Worm (Caenorhabditis elegans) whole organism, L2 larva: ENCODE data around the gene srlf-1.

Experiments
- C34F6.9 ChIP-seq: fragments of 150-350 bp; optimal IDR thresholded peaks from 2 replicates; lab custom pipeline; 2014; ENCODE audit warnings: missing biosample characterization, missing genetic modification characterization
- F13H6.1 ChIP-seq: sonication (generic microtip); optimal IDR thresholded peaks from 2 replicates; lab custom pipeline; 2016; ENCODE audit warnings: missing genetic modification characterization, missing compliant biosample characterization
- R02D3.7 ChIP-seq: fragments of 150-350 bp; optimal IDR thresholded peaks from 2 replicates; lab custom pipeline; 2014; ENCODE audit warnings: missing biosample characterization, missing genetic modification characterization
- Y55F3AM.14 ChIP-seq: fragments of 200-800 bp; sonication (Bioruptor generic); optimal IDR thresholded peaks from 2 replicates; lab custom pipeline; 2018; ENCODE audit warnings: mild to moderate bottlenecking, missing genetic modification characterization, missing compliant biosample characterization
- aly-2 ChIP-seq: fragments of 150-350 bp; optimal IDR thresholded peaks from 2 replicates; lab custom pipeline; 2014; ENCODE audit warnings: missing biosample characterization, missing genetic modification characterization
- ama-1 ChIP-seq: fragments of 150-350 bp; optimal IDR thresholded peaks from 2 replicates; lab custom pipeline; 2018; ENCODE audit warnings: inconsistent platforms
- blmp-1 ChIP-seq: sonication (generic microtip); optimal IDR thresholded peaks from 2 replicates; lab custom pipeline; 2017; ENCODE audit warnings: missing genetic modification characterization, mild to moderate bottlenecking, missing compliant biosample characterization, antibody characterized with exemption, moderate library complexity; ENCODE audit not compliant: insufficient read depth
- ceh-16 ChIP-seq: fragments of 150-350 bp; optimal IDR thresholded peaks from 2 replicates; lab custom pipeline; 2014; ENCODE audit warnings: missing biosample characterization, missing genetic modification characterization
- ceh-82 ChIP-seq: fragments of 150-350 bp; optimal IDR thresholded peaks from 2 replicates; lab custom pipeline; 2014; ENCODE audit warnings: missing biosample characterization, missing genetic modification characterization
- crh-2 ChIP-seq: sonication (generic microtip); optimal IDR thresholded peaks from 2 replicates; lab custom pipeline; 2017; ENCODE audit warnings: missing biosample characterization, missing genetic modification characterization
- dmd-4 ChIP-seq: sonication (generic microtip); optimal IDR thresholded peaks from 2 replicates; lab custom pipeline; 2017; ENCODE audit warnings: missing biosample characterization, missing genetic modification characterization
- egl-27 ChIP-seq: sonication (generic microtip); optimal IDR thresholded peaks from 3 replicates; lab custom pipeline; 2017; ENCODE audit warnings: missing biosample characterization, missing genetic modification reagents, missing genetic modification characterization
- elt-1 ChIP-seq: fragments of 150-350 bp; optimal IDR thresholded peaks from 2 replicates; lab custom pipeline; 2014; ENCODE audit warnings: missing biosample characterization, missing genetic modification characterization
- elt-3 ChIP-seq: sonication (generic microtip); optimal IDR thresholded peaks from 2 replicates; lab custom pipeline; 2017; ENCODE audit warnings: missing biosample characterization, missing genetic modification characterization
- fos-1 ChIP-seq: fragments of 150-350 bp; optimal IDR thresholded peaks from 2 replicates; lab custom pipeline; 2014; ENCODE audit warnings: missing biosample characterization, missing genetic modification characterization
- lin-11 ChIP-seq: fragments of 150-350 bp; sonication (generic microtip); optimal IDR thresholded peaks from 2 replicates; lab custom pipeline; 2014; ENCODE audit warnings: missing biosample characterization, missing genetic modification characterization, inconsistent platforms, mixed read lengths
- lin-13 ChIP-seq: fragments of 150-350 bp; optimal IDR thresholded peaks from 2 replicates; lab custom pipeline; 2014; ENCODE audit warnings: missing biosample characterization, missing genetic modification reagents, missing genetic modification characterization
- lin-39 ChIP-seq: fragments of 150-350 bp; optimal IDR thresholded peaks from 2 replicates; lab custom pipeline; 2014; ENCODE audit warnings: missing biosample characterization, missing genetic modification reagents, missing genetic modification characterization
- lsy-2 ChIP-seq, 2 experiments: fragments of 150-350 bp in 1 of 2; sonication (generic microtip) in 1 of 2; optimal IDR thresholded peaks; 2 replicates each; lab custom pipeline; 2014 to 2017; ENCODE audit warnings: missing biosample characterization in 2 of 2, missing genetic modification characterization in 2 of 2
- mab-5 ChIP-seq: fragments of 150-350 bp; optimal IDR thresholded peaks from 2 replicates; lab custom pipeline; 2014; ENCODE audit warnings: missing biosample characterization, missing genetic modification characterization
- mbf-1 ChIP-seq: sonication (generic microtip); optimal IDR thresholded peaks from 2 replicates; lab custom pipeline; 2017; ENCODE audit warnings: missing biosample characterization, missing genetic modification characterization
- nhr-10 ChIP-seq: sonication (generic microtip); optimal IDR thresholded peaks from 2 replicates; lab custom pipeline; 2017; ENCODE audit warnings: missing biosample characterization, missing genetic modification characterization
- nhr-11 ChIP-seq: fragments of 150-350 bp; optimal IDR thresholded peaks from 2 replicates; lab custom pipeline; 2014; ENCODE audit warnings: missing biosample characterization, missing genetic modification characterization
- nhr-12 ChIP-seq: fragments of 150-350 bp; optimal IDR thresholded peaks from 2 replicates; lab custom pipeline; 2014; ENCODE audit warnings: missing biosample characterization, missing genetic modification characterization
- nhr-129 ChIP-seq: fragments of 150-350 bp; optimal IDR thresholded peaks from 2 replicates; lab custom pipeline; 2014; ENCODE audit warnings: missing biosample characterization, missing genetic modification characterization
- nhr-21 ChIP-seq: fragments of 150-350 bp; optimal IDR thresholded peaks from 2 replicates; lab custom pipeline; 2014; ENCODE audit warnings: missing biosample characterization, missing genetic modification characterization
- nhr-23 ChIP-seq: fragments of 150-350 bp; optimal IDR thresholded peaks from 2 replicates; lab custom pipeline; 2014; ENCODE audit warnings: missing biosample characterization, missing genetic modification reagents, missing genetic modification characterization
- nhr-25 ChIP-seq: fragments of 150-350 bp; sonication (generic microtip); optimal IDR thresholded peaks from 3 replicates; lab custom pipeline; 2014; ENCODE audit warnings: missing biosample characterization, missing genetic modification characterization
- nhr-6 ChIP-seq: fragments of 150-350 bp; optimal IDR thresholded peaks from 2 replicates; lab custom pipeline; 2014; ENCODE audit warnings: missing biosample characterization, missing genetic modification characterization
- nhr-77 ChIP-seq: fragments of 150-350 bp; optimal IDR thresholded peaks from 2 replicates; lab custom pipeline; 2014; ENCODE audit warnings: missing biosample characterization, missing genetic modification characterization
- sem-4 ChIP-seq: fragments of 150-350 bp; optimal IDR thresholded peaks from 2 replicates; lab custom pipeline; 2014; ENCODE audit warnings: missing biosample characterization, missing genetic modification reagents, missing genetic modification characterization
- skn-1 ChIP-seq: sonication (generic microtip); optimal IDR thresholded peaks from 2 replicates; lab custom pipeline; 2017; ENCODE audit warnings: missing biosample characterization, missing genetic modification characterization
- sma-3 ChIP-seq: sonication (generic microtip); optimal IDR thresholded peaks from 2 replicates; lab custom pipeline; 2016; ENCODE audit warnings: missing genetic modification reagents, missing genetic modification characterization, missing compliant biosample characterization
- sma-9 ChIP-seq, 2 experiments: fragments of 150-350 bp in 1 of 2; sonication (generic microtip) in 1 of 2; optimal IDR thresholded peaks; 2 replicates each; lab custom pipeline; 2014 to 2016; ENCODE audit warnings: missing genetic modification characterization in 2 of 2, mild to moderate bottlenecking in 1 of 2, missing biosample characterization in 1 of 2, missing compliant biosample characterization in 1 of 2, missing genetic modification reagents in 1 of 2, moderate library complexity in 1 of 2
- unc-55 ChIP-seq: fragments of 150-350 bp; sonication (generic microtip); optimal IDR thresholded peaks from 3 replicates; lab custom pipeline; 2014; ENCODE audit warnings: missing biosample characterization, missing genetic modification reagents, missing genetic modification characterization
- zag-1 ChIP-seq: fragments of 150-350 bp; optimal IDR thresholded peaks from 2 replicates; lab custom pipeline; 2014; ENCODE audit warnings: missing biosample characterization, missing genetic modification characterization
- ztf-1 ChIP-seq: fragments of 200-800 bp; sonication (Bioruptor generic); conservative IDR thresholded peaks from 2 replicates; pipeline ENCODE4 v1.3.6; 2022; ENCODE audit warnings: missing genetic modification characterization, missing compliant biosample characterization

The srlf-1 gene

ce11 chrII:7791408-7792050 is 1.1 kb downstream of the srlf-1 start:
- TF ChIP-seq ceh-82, result no peak
- peak; percentile 66 for TF ChIP-seq nhr-25 (tag; lab: Kevin White, UChicago)
- TF ChIP-seq sma-9 (GFP tag; optimal IDR thresholded peaks at IDR 0.05; lab: Kevin White, UChicago), result peak; percentile 36
- no peak for TF ChIP-seq sma-9 (tag; optimal IDR thresholded peaks at IDR 0.05; lab: Kevin White, UChicago)
- TF ChIP-seq nhr-23 (tag; lab: Kevin White, UChicago), result no peak
- no peak for TF ChIP-seq ztf-1
- no peak for TF ChIP-seq aly-2 (tag; lab: Kevin White, UChicago)
- TF ChIP-seq sma-3, result peak; percentile 58
- TF ChIP-seq skn-1, result no peak
- peak; percentile 4 for TF ChIP-seq nhr-21
- TF ChIP-seq nhr-6 (tag; lab: Kevin White, UChicago), result no peak
- no peak for TF ChIP-seq nhr-129 (tag; lab: Kevin White, UChicago)
- TF ChIP-seq, all 48 proteins: peak for 4

ce11 chrII:7792514-7792913 is 2.1 kb downstream of the srlf-1 start:
- peak; percentile 32 for TF ChIP-seq nhr-25 (tag; lab: Kevin White, UChicago)
- no peak for TF ChIP-seq mbf-1 (tag; lab: Kevin White, UChicago)

ce11 chrII:7794222-7794621 is 3.8 kb downstream of the srlf-1 start, which contains the start of gene glr-4:
Gene glr-4, minus strand, starts transcription at chrII:7794322.
- TF ChIP-seq skn-1, result no peak
- no peak for TF ChIP-seq lsy-2 (tag; optimal IDR thresholded peaks at IDR 0.05; lab: Kevin White, UChicago)
- TF ChIP-seq Y55F3AM.14 (GFP tag; lab: Kevin White, UChicago), result no peak
- no peak for TF ChIP-seq lin-11 (tag; lab: Kevin White, UChicago)
- TF ChIP-seq dmd-4 (tag; lab: Kevin White, UChicago), result no peak
- no peak for TF ChIP-seq nhr-11 (tag; lab: Kevin White, UChicago)
- TF ChIP-seq sma-3, result no peak
- no peak for TF ChIP-seq nhr-77 (tag; lab: Kevin White, UChicago)
- TF ChIP-seq elt-1 (tag; lab: Kevin White, UChicago), result no peak
- TF ChIP-seq ama-1 (lab: Kevin White, UChicago), result no peak
- TF ChIP-seq mab-5 (tag; lab: Kevin White, UChicago), result no peak
- TF ChIP-seq lin-13, result no peak
- TF ChIP-seq lin-39 (tag; lab: Kevin White, UChicago), result no peak
- TF ChIP-seq aly-2 (tag; lab: Kevin White, UChicago), result no peak
- no peak for TF ChIP-seq crh-2
- no peak for TF ChIP-seq C34F6.9 (tag; lab: Kevin White, UChicago)
- no peak for TF ChIP-seq elt-3 (tag; lab: Kevin White, UChicago)
- TF ChIP-seq, all 48 proteins: peak for 0

- TF ChIP-seq F13H6.1 (tag; lab: Kevin White, UChicago) (no peak), zag-1 (no peak), nhr-11 (tag; lab: Kevin White, UChicago) (no peak), unc-55 (no peak), ztf-1 (no peak), egl-27 (no peak), skn-1 (no peak), blmp-1 (tag; lab: Kevin White, UChicago) (no peak), nhr-129 (tag; lab: Kevin White, UChicago) (no peak), nhr-21 (no peak), mbf-1 (tag; lab: Kevin White, UChicago) (no peak), lin-39 (tag; lab: Kevin White, UChicago) (no peak), sem-4 (tag; lab: Kevin White, UChicago) (no peak), nhr-12 (tag; lab: Kevin White, UChicago) (no peak), ama-1 (lab: Kevin White, UChicago) (no peak), fos-1 (tag; lab: Kevin White, UChicago) (no peak), nhr-10 (tag; lab: Kevin White, UChicago) (no peak), R02D3.7 (tag; lab: Kevin White, UChicago) (no peak), dmd-4 (tag; lab: Kevin White, UChicago) (no peak), ceh-16 (tag; lab: Kevin White, UChicago) (no peak)
These were observed 4.9 kb downstream of the srlf-1 start for ce11 chrII:7795299-7795698.
